Worm (Caenorhabditis elegans) whole organism, L3 larva: ENCODE measurements around the gene ZK154.5.

ENCODE experiments used
- R02D3.7 ChIP-seq: fragments of 150-350 bp; optimal IDR thresholded peaks from 2 replicates; lab custom pipeline; 2014; ENCODE audit warnings: missing biosample characterization, missing genetic modification characterization
- ZK546.5 ChIP-seq: sonication (generic microtip); optimal IDR thresholded peaks from 2 replicates; lab custom pipeline; 2017; ENCODE audit warnings: missing biosample characterization, missing genetic modification characterization
- aly-2 ChIP-seq: fragments of 150-350 bp; optimal IDR thresholded peaks from 2 replicates; lab custom pipeline; 2014; ENCODE audit warnings: missing biosample characterization, missing genetic modification characterization
- ama-1 ChIP-seq: fragments of 150-350 bp; optimal IDR thresholded peaks from 2 replicates; lab custom pipeline; 2018
- ceh-16 ChIP-seq: sonication (generic microtip); optimal IDR thresholded peaks from 2 replicates; lab custom pipeline; 2017; ENCODE audit warnings: missing biosample characterization, missing genetic modification characterization
- ceh-82 ChIP-seq: fragments of 150-350 bp; optimal IDR thresholded peaks from 2 replicates; lab custom pipeline; 2014; ENCODE audit warnings: missing biosample characterization, missing genetic modification characterization
- ceh-9 ChIP-seq: sonication (generic microtip); optimal IDR thresholded peaks from 2 replicates; lab custom pipeline; 2018; ENCODE audit warnings: missing biosample characterization, missing genetic modification characterization
- egl-27 ChIP-seq: sonication (generic microtip); optimal IDR thresholded peaks from 4 replicates; lab custom pipeline; 2017; ENCODE audit warnings: missing biosample characterization, missing genetic modification reagents, missing genetic modification characterization
- elt-3 ChIP-seq, 3 experiments: fragments of 150-350 bp in 1 of 3; sonication (generic microtip) in 2 of 3; optimal IDR thresholded peaks; 2 replicates in 2 of 3; 4 replicates in 1 of 3; lab custom pipeline; 2014 to 2017; ENCODE audit warnings: missing biosample characterization in 3 of 3, missing genetic modification characterization in 3 of 3
- eor-1 ChIP-seq, 2 experiments: fragments of 150-350 bp; optimal IDR thresholded peaks; 2 replicates each; lab custom pipeline; 2014 to 2018; ENCODE audit warnings: missing biosample characterization in 2 of 2, missing genetic modification characterization in 2 of 2
- fkh-10 ChIP-seq: sonication (generic microtip); optimal IDR thresholded peaks from 2 replicates; lab custom pipeline; 2017; ENCODE audit warnings: missing biosample characterization, missing genetic modification reagents, missing genetic modification characterization
- fkh-2 ChIP-seq: fragments of 150-350 bp; optimal IDR thresholded peaks from 2 replicates; lab custom pipeline; 2014; ENCODE audit warnings: missing biosample characterization, missing genetic modification reagents, missing genetic modification characterization
- fos-1 ChIP-seq: fragments of 150-350 bp; optimal IDR thresholded peaks from 2 replicates; lab custom pipeline; 2014; ENCODE audit warnings: missing biosample characterization, missing genetic modification characterization
- hmg-11 ChIP-seq: sonication (generic microtip); optimal IDR thresholded peaks from 2 replicates; lab custom pipeline; 2016; ENCODE audit warnings: missing genetic modification characterization, missing compliant biosample characterization
- jun-1 ChIP-seq: fragments of 150-350 bp; optimal IDR thresholded peaks from 2 replicates; lab custom pipeline; 2014; ENCODE audit warnings: missing biosample characterization, missing genetic modification reagents, missing genetic modification characterization
- lin-15B ChIP-seq: fragments of 150-350 bp; optimal IDR thresholded peaks from 2 replicates; lab custom pipeline; 2014; ENCODE audit warnings: missing biosample characterization, missing genetic modification characterization
- lin-39 ChIP-seq: fragments of 150-350 bp; optimal IDR thresholded peaks from 2 replicates; lab custom pipeline; 2018; ENCODE audit warnings: missing biosample characterization, missing genetic modification reagents, missing genetic modification characterization
- lsy-12 ChIP-seq: sonication (generic microtip); optimal IDR thresholded peaks from 2 replicates; lab custom pipeline; 2016; ENCODE audit warnings: mild to moderate bottlenecking, missing genetic modification characterization, missing compliant biosample characterization
- mdl-1 ChIP-seq: fragments of 150-350 bp; optimal IDR thresholded peaks from 2 replicates; lab custom pipeline; 2014; ENCODE audit warnings: missing biosample characterization, missing genetic modification characterization
- mml-1 ChIP-seq: fragments of 150-350 bp; sonication (generic microtip); optimal IDR thresholded peaks from 3 replicates; lab custom pipeline; 2014; ENCODE audit warnings: missing biosample characterization, missing genetic modification characterization
- nfya-1 ChIP-seq: sonication (generic microtip); optimal IDR thresholded peaks from 2 replicates; lab custom pipeline; 2017; ENCODE audit warnings: missing genetic modification characterization, mild to moderate bottlenecking, missing compliant biosample characterization, antibody characterized with exemption, moderate library complexity; ENCODE audit not compliant: insufficient read depth
- nhr-11 ChIP-seq: fragments of 150-350 bp; optimal IDR thresholded peaks from 2 replicates; lab custom pipeline; 2014; ENCODE audit warnings: missing biosample characterization, missing genetic modification characterization
- nhr-12 ChIP-seq: fragments of 150-350 bp; optimal IDR thresholded peaks from 2 replicates; lab custom pipeline; 2014; ENCODE audit warnings: missing biosample characterization, missing genetic modification characterization
- nhr-23 ChIP-seq: fragments of 150-350 bp; optimal IDR thresholded peaks from 2 replicates; lab custom pipeline; 2014; ENCODE audit warnings: missing biosample characterization, missing genetic modification reagents, missing genetic modification characterization
- nhr-237 ChIP-seq: fragments of 150-350 bp; optimal IDR thresholded peaks from 2 replicates; lab custom pipeline; 2014; ENCODE audit warnings: missing biosample characterization, missing genetic modification characterization
- nhr-25 ChIP-seq: sonication (generic microtip); optimal IDR thresholded peaks from 2 replicates; lab custom pipeline; 2017; ENCODE audit warnings: missing biosample characterization, missing genetic modification characterization
- nhr-28 ChIP-seq: fragments of 150-350 bp; optimal IDR thresholded peaks from 2 replicates; lab custom pipeline; 2014; ENCODE audit warnings: missing biosample characterization, missing genetic modification characterization
- nhr-77 ChIP-seq: fragments of 150-350 bp; optimal IDR thresholded peaks from 2 replicates; lab custom pipeline; 2014; ENCODE audit warnings: missing biosample characterization, missing genetic modification characterization
- pha-4 ChIP-seq: fragments of 150-350 bp; optimal IDR thresholded peaks from 2 replicates; lab custom pipeline; 2014; ENCODE audit warnings: missing biosample characterization, missing genetic modification reagents, missing genetic modification characterization
- pqm-1 ChIP-seq: fragments of 150-350 bp; optimal IDR thresholded peaks from 2 replicates; lab custom pipeline; 2017; ENCODE audit warnings: missing biosample characterization, missing genetic modification characterization, inconsistent platforms
- sea-2 ChIP-seq: fragments of 150-350 bp; sonication (generic microtip); optimal IDR thresholded peaks from 4 replicates; lab custom pipeline; 2014; ENCODE audit warnings: missing biosample characterization, missing genetic modification reagents, missing genetic modification characterization
- snpc-4 ChIP-seq: fragments of 150-350 bp; optimal IDR thresholded peaks from 2 replicates; lab custom pipeline; 2014; ENCODE audit warnings: missing biosample characterization, missing genetic modification characterization
- tbx-2 ChIP-seq: sonication (generic microtip); optimal IDR thresholded peaks from 2 replicates; lab custom pipeline; 2016; ENCODE audit warnings: mild to moderate bottlenecking, missing genetic modification characterization, missing compliant biosample characterization
- unc-62 ChIP-seq: fragments of 150-350 bp; sonication (generic microtip); optimal IDR thresholded peaks from 4 replicates; lab custom pipeline; 2014; ENCODE audit warnings: missing biosample characterization, missing genetic modification reagents, missing genetic modification characterization
- ztf-11 ChIP-seq: fragments of 150-350 bp; optimal IDR thresholded peaks from 2 replicates; lab custom pipeline; 2014; ENCODE audit warnings: missing biosample characterization, missing genetic modification characterization
- ztf-4 ChIP-seq: fragments of 150-350 bp; optimal IDR thresholded peaks from 2 replicates; lab custom pipeline; 2014; ENCODE audit warnings: missing biosample characterization, missing genetic modification characterization

Gene ZK154.5

ce11 chrX:7752770-7753169, 35.0 kb downstream of the ZK154.5 start, which contains the start of gene deg-1:
Gene deg-1, plus strand, starts transcription at chrX:7753070.
- no peak for TF ChIP-seq ZK546.5 (tag; lab: Kevin White, UChicago)
- no peak for TF ChIP-seq lin-15B (tag; lab: Kevin White, UChicago)
- no peak for TF ChIP-seq nfya-1 (tag; lab: Kevin White, UChicago)
- TF ChIP-seq egl-27 (tag; lab: Kevin White, UChicago): no peak
- no peak for TF ChIP-seq nhr-12 (tag; lab: Kevin White, UChicago)
- no peak for TF ChIP-seq sea-2 (GFP tag; lab: Kevin White, UChicago)
- no peak for TF ChIP-seq ceh-16 (tag; lab: Kevin White, UChicago)
- TF ChIP-seq nhr-28 (tag; lab: Kevin White, UChicago): no peak
- no peak for TF ChIP-seq nhr-77 (tag; lab: Kevin White, UChicago)
- TF ChIP-seq, all 47 proteins: peak for 0

- TF ChIP-seq ztf-4 (tag; lab: Kevin White, UChicago) (no peak), hmg-11 (tag; lab: Kevin White, UChicago) (no peak), mdl-1 (tag; lab: Kevin White, UChicago) (no peak)
Measured at ce11 chrX:7750084-7750483, 37.7 kb downstream of the ZK154.5 start.

- TF ChIP-seq mdl-1 (tag; lab: Kevin White, UChicago): no peak
- no peak for TF ChIP-seq fos-1 (tag; lab: Kevin White, UChicago)
- no peak for TF ChIP-seq unc-62 (GFP tag; lab: Kevin White, UChicago)
- TF ChIP-seq ceh-9 (tag; lab: Kevin White, UChicago): no peak
- TF ChIP-seq ceh-16 (tag; lab: Kevin White, UChicago): no peak
- TF ChIP-seq nfya-1 (tag; lab: Kevin White, UChicago): peak; percentile 52
Measured at ce11 chrX:7745386-7745785, 42.3 kb downstream of the ZK154.5 start.

- TF ChIP-seq pqm-1 (tag; lab: Kevin White, UChicago) (no peak), nhr-11 (tag; lab: Kevin White, UChicago) (no peak), ztf-11 (no peak), ztf-4 (tag; lab: Kevin White, UChicago) (no peak), nhr-237 (tag; lab: Kevin White, UChicago) (no peak), snpc-4 (tag; lab: Kevin White, UChicago) (no peak), mml-1 (tag; lab: Kevin White, UChicago) (no peak), mdl-1 (tag; lab: Kevin White, UChicago) (no peak), fkh-2 (no peak), R02D3.7 (no peak), eor-1 (tag; optimal IDR thresholded peaks at IDR 0.05; lab: Kevin White, UChicago) (no peak), ceh-9 (tag; lab: Kevin White, UChicago) (no peak), ama-1 (lab: Kevin White, UChicago) (no peak), ceh-16 (tag; lab: Kevin White, UChicago) (no peak), nhr-23 (tag; lab: Kevin White, UChicago) (no peak)
- TF ChIP-seq, all 47 proteins: peak for 0
Measured at ce11 chrX:7743939-7744338, 43.8 kb downstream of the ZK154.5 start, which contains the start of gene ref-2. Gene ref-2, plus strand, starts transcription at chrX:7744239.

ce11 chrX:7739353-7739752, 48.4 kb downstream of the ZK154.5 start, which contains the start of gene K09F5.1:
Gene K09F5.1, plus strand, starts transcription at chrX:7739653.
- no peak for TF ChIP-seq fkh-2
- no peak for TF ChIP-seq ZK546.5 (tag; lab: Kevin White, UChicago)
- no peak for TF ChIP-seq nhr-237 (tag; lab: Kevin White, UChicago)
- no peak for TF ChIP-seq pha-4 (tag; lab: Kevin White, UChicago)
- no peak for TF ChIP-seq mml-1 (tag; lab: Kevin White, UChicago)
- TF ChIP-seq fos-1 (tag; lab: Kevin White, UChicago): no peak
- no peak for TF ChIP-seq aly-2 (tag; lab: Kevin White, UChicago)
- TF ChIP-seq, all 47 proteins: peak for 0

ce11 chrX:7736171-7736570, 51.6 kb downstream of the ZK154.5 start, which contains the start of gene set-12:
Gene set-12, minus strand, starts transcription at chrX:7736271.
- no peak for TF ChIP-seq lin-15B (tag; lab: Kevin White, UChicago)
- TF ChIP-seq nhr-12 (tag; lab: Kevin White, UChicago): no peak
- no peak for TF ChIP-seq ztf-11
- TF ChIP-seq fkh-2: no peak
- no peak for TF ChIP-seq lsy-12
- TF ChIP-seq nfya-1 (tag; lab: Kevin White, UChicago): no peak
- no peak for TF ChIP-seq elt-3 (tag; optimal IDR thresholded peaks at IDR 0.05; lab: Kevin White, UChicago)
- no peak for TF ChIP-seq lin-39
- TF ChIP-seq ceh-9 (tag; lab: Kevin White, UChicago): no peak
- TF ChIP-seq nhr-11 (tag; lab: Kevin White, UChicago): no peak
- TF ChIP-seq ceh-82 (tag; lab: Kevin White, UChicago): no peak
- TF ChIP-seq fkh-10 (GFP tag; lab: Kevin White, UChicago): no peak
- no peak for TF ChIP-seq nhr-25 (tag; lab: Kevin White, UChicago)
- no peak for TF ChIP-seq egl-27 (tag; lab: Kevin White, UChicago)
- TF ChIP-seq tbx-2 (tag; lab: Kevin White, UChicago): no peak
- TF ChIP-seq jun-1 (tag; lab: Kevin White, UChicago): no peak
